Fruit fly (Drosophila melanogaster) whole organism, pupa: Measurements from ENCODE around the gene CG13021.

Experiments
- CG10348 ChIP-seq: fragments of 200-800 bp; sonication (Bioruptor generic); IDR thresholded peaks from 2 replicates; pipeline ENCODE4 v1.3.6; 2022; ENCODE audit warnings: missing biosample characterization, missing genetic modification characterization
- CG12605 ChIP-seq: fragments of 200-800 bp; sonication (Bioruptor generic); IDR thresholded peaks from 2 replicates; pipeline ENCODE4 v1.3.6; 2022; ENCODE audit warnings: missing biosample characterization, missing genetic modification characterization
- CG13204 ChIP-seq: fragments of 200-800 bp; sonication (Bioruptor generic); optimal IDR thresholded peaks from 2 replicates; lab custom pipeline; 2018; ENCODE audit warnings: missing biosample characterization, mild to moderate bottlenecking, missing genetic modification characterization, moderate library complexity
- CG14655 ChIP-seq: fragments of 200-800 bp; sonication (Bioruptor generic); optimal IDR thresholded peaks from 3 replicates; lab custom pipeline; 2017; ENCODE audit warnings: mild to moderate bottlenecking, missing biosample characterization, missing genetic modification reagents, missing genetic modification characterization
- CG15710 ChIP-seq: fragments of 200-800 bp; sonication (Bioruptor generic); optimal IDR thresholded peaks from 2 replicates; lab custom pipeline; 2018; ENCODE audit warnings: missing biosample characterization, mild to moderate bottlenecking, missing genetic modification characterization, moderate library complexity
- CG17806 ChIP-seq: fragments of 200-800 bp; sonication (Bioruptor generic); optimal IDR thresholded peaks from 2 replicates; lab custom pipeline; 2018; ENCODE audit warnings: missing biosample characterization, mild to moderate bottlenecking, missing genetic modification characterization, moderate library complexity
- CG32121 ChIP-seq: fragments of 200-800 bp; sonication (Bioruptor generic); IDR thresholded peaks from 2 replicates; pipeline ENCODE4 v1.3.6; 2022; ENCODE audit warnings: missing biosample characterization, missing genetic modification characterization
- CG34367 ChIP-seq: fragments of 200-800 bp; sonication (Bioruptor generic); optimal IDR thresholded peaks from 2 replicates; lab custom pipeline; 2018; ENCODE audit warnings: missing biosample characterization, mild to moderate bottlenecking, missing genetic modification characterization
- CG4496 ChIP-seq: fragments of 200-800 bp; sonication (Bioruptor generic); IDR thresholded peaks from 3 replicates; pipeline ENCODE4 v1.3.6; 2022; ENCODE audit warnings: missing biosample characterization, missing genetic modification characterization
- CG8159 ChIP-seq: fragments of 200-800 bp; sonication (Bioruptor generic); optimal IDR thresholded peaks from 3 replicates; lab custom pipeline; 2018; ENCODE audit warnings: missing biosample characterization, mild to moderate bottlenecking, missing genetic modification characterization, moderate library complexity
- CG8301 ChIP-seq: fragments of 200-800 bp; sonication (Bioruptor generic); optimal IDR thresholded peaks from 2 replicates; lab custom pipeline; 2018; ENCODE audit warnings: missing biosample characterization, mild to moderate bottlenecking, missing genetic modification characterization
- CG9948 ChIP-seq: fragments of 200-800 bp; sonication (Bioruptor generic); optimal IDR thresholded peaks from 2 replicates; lab custom pipeline; 2018; ENCODE audit warnings: missing biosample characterization, mild to moderate bottlenecking, missing genetic modification characterization, moderate library complexity
- D1 ChIP-seq: fragments of 200-800 bp; sonication (Bioruptor generic); optimal IDR thresholded peaks from 2 replicates; lab custom pipeline; 2018; ENCODE audit warnings: missing biosample characterization, mild to moderate bottlenecking, missing genetic modification characterization, moderate library complexity
- EcR ChIP-seq: fragments of 200-800 bp; sonication (Bioruptor generic); optimal IDR thresholded peaks from 3 replicates; lab custom pipeline; 2019; ENCODE audit warnings: missing biosample characterization, missing genetic modification characterization, mild to moderate bottlenecking, moderate library complexity, missing genetic modification reagents
- Ets98B ChIP-seq: fragments of 200-800 bp; sonication (Bioruptor generic); IDR thresholded peaks from 2 replicates; pipeline ENCODE4 v1.3.6; 2022; ENCODE audit warnings: missing biosample characterization, missing genetic modification characterization
- Pif1A ChIP-seq: fragments of 200-800 bp; sonication (Bioruptor generic); optimal IDR thresholded peaks from 3 replicates; lab custom pipeline; 2016; ENCODE audit warnings: missing biosample characterization, missing genetic modification characterization
- Pif1B ChIP-seq: fragments of 200-800 bp; sonication (Bioruptor generic); optimal IDR thresholded peaks from 3 replicates; lab custom pipeline; 2016; ENCODE audit warnings: missing biosample characterization, missing genetic modification characterization
- Snoo ChIP-seq: fragments of 200-800 bp; sonication (Bioruptor generic); optimal IDR thresholded peaks from 3 replicates; lab custom pipeline; 2017; ENCODE audit warnings: missing biosample characterization, mild to moderate bottlenecking, missing genetic modification characterization, inconsistent platforms
- fd96Ca ChIP-seq: fragments of 200-800 bp; sonication (Bioruptor generic); IDR thresholded peaks from 3 replicates; pipeline ENCODE4 v1.3.6; 2022; ENCODE audit warnings: missing biosample characterization, missing genetic modification characterization
- gl ChIP-seq: fragments of 200-800 bp; sonication (Bioruptor generic); optimal IDR thresholded peaks from 2 replicates; lab custom pipeline; 2018; ENCODE audit warnings: missing biosample characterization, mild to moderate bottlenecking, missing genetic modification characterization
- rn ChIP-seq: fragments of 200-800 bp; sonication (Bioruptor generic); IDR thresholded peaks from 2 replicates; pipeline ENCODE4 v1.3.6; 2022; ENCODE audit warnings: missing biosample characterization, missing genetic modification characterization

CG13021 gene

dm6 chrX:3481034-3481433 lies 33.1 kb upstream of the CG13021 start:
- TF ChIP-seq CG9948 (tag; lab: Kevin White, UChicago) (no peak), CG14655 (GFP tag; lab: Kevin White, UChicago) (no peak), Ets98B (peak; percentile 40; the same call in 1 of the 2 replicates), D1 (tag; lab: Kevin White, UChicago) (peak; percentile 33), EcR (peak; percentile 43), Snoo (tag; lab: Kevin White, UChicago) (no peak), Pif1B (GFP tag; lab: Kevin White, UChicago) (no peak), CG10348 (no peak), rn (no peak), CG4496 (peak; percentile 34; the same call in 1 of the 3 replicates), CG13204 (GFP tag; lab: Kevin White, UChicago) (no peak), CG15710 (no peak), CG12605 (GFP tag; lab: Robert Waterston, UW) (no peak), CG8159 (no peak), CG34367 (tag; lab: Kevin White, UChicago) (no peak)

- TF ChIP-seq CG12605 (GFP tag; lab: Robert Waterston, UW) (no peak), CG32121 (GFP tag; lab: Robert Waterston, UW) (peak; percentile 72; the same call in 1 of the 2 replicates), gl (tag; lab: Kevin White, UChicago) (no peak), rn (peak; percentile 61; the same call in 1 of the 2 replicates), Pif1B (GFP tag; lab: Kevin White, UChicago) (peak; percentile 38), CG14655 (GFP tag; lab: Kevin White, UChicago) (no peak), CG10348 (peak; percentile 42; the same call in 1 of the 2 replicates), CG34367 (tag; lab: Kevin White, UChicago) (peak; percentile 44), CG17806 (tag; lab: Kevin White, UChicago) (peak; percentile 52), CG13204 (GFP tag; lab: Kevin White, UChicago) (no peak), Ets98B (peak; percentile 87), CG8301 (tag; lab: Kevin White, UChicago) (no peak), D1 (tag; lab: Kevin White, UChicago) (no peak), CG8159 (peak; percentile 49), fd96Ca (GFP tag; lab: Robert Waterston, UW) (peak; percentile 85), Pif1A (no peak), CG4496 (peak; percentile 92), Snoo (tag; lab: Kevin White, UChicago) (peak; percentile 45), EcR (no peak), CG9948 (tag; lab: Kevin White, UChicago) (peak; percentile 40), CG15710 (peak; percentile 58)
Observed at dm6 chrX:3482119-3483014, 31.7 kb upstream of the CG13021 start, which contains the start of the genes CG10804 and CG10802. Gene CG10804, minus strand, starts transcription at chrX:3482322. Gene CG10802, plus strand, starts transcription at chrX:3482965.

dm6 chrX:3485304-3485703 lies 28.8 kb upstream of the CG13021 start, which contains the start of the genes CG14270 and CG10803:
Gene CG14270, minus strand, starts transcription at chrX:3485378.
Gene CG10803, plus strand, starts transcription at chrX:3485650.
- TF ChIP-seq CG8159 (no peak), gl (tag; lab: Kevin White, UChicago) (no peak), rn (no peak), CG15710 (no peak), Ets98B (no peak), CG34367 (tag; lab: Kevin White, UChicago) (no peak), CG14655 (GFP tag; lab: Kevin White, UChicago) (no peak), Pif1B (GFP tag; lab: Kevin White, UChicago) (no peak), CG8301 (tag; lab: Kevin White, UChicago) (no peak), CG13204 (GFP tag; lab: Kevin White, UChicago) (no peak), Snoo (tag; lab: Kevin White, UChicago) (no peak), CG32121 (GFP tag; lab: Robert Waterston, UW) (no peak), fd96Ca (GFP tag; lab: Robert Waterston, UW) (no peak), CG4496 (no peak), CG12605 (GFP tag; lab: Robert Waterston, UW) (no peak), CG9948 (tag; lab: Kevin White, UChicago) (no peak), CG10348 (no peak)

dm6 chrX:3485871-3486270 lies 28.2 kb upstream of the CG13021 start:
- no peak for TF ChIP-seq CG8159
- TF ChIP-seq CG12605 (GFP tag; lab: Robert Waterston, UW): no peak
- no peak for TF ChIP-seq CG32121 (GFP tag; lab: Robert Waterston, UW)
- TF ChIP-seq rn: no peak
- no peak for TF ChIP-seq Snoo (tag; lab: Kevin White, UChicago)
- TF ChIP-seq CG9948 (tag; lab: Kevin White, UChicago): no peak
- no peak for TF ChIP-seq EcR
- TF ChIP-seq Ets98B: no peak
- TF ChIP-seq CG8301 (tag; lab: Kevin White, UChicago): no peak
- no peak for TF ChIP-seq CG10348

- TF ChIP-seq fd96Ca (GFP tag; lab: Robert Waterston, UW) (0 out of 3 replicates have a peak, but pooled peaks have one; percentile 29), CG12605 (GFP tag; lab: Robert Waterston, UW) (no peak), CG4496 (peak; percentile 48; the same call in 2 of the 3 replicates)
- TF ChIP-seq, all 21 proteins: peak for 2
Observed at dm6 chrX:3504251-3504650, 9.9 kb upstream of the CG13021 start.

dm6 chrX:3504751-3505150 lies 9.4 kb upstream of the CG13021 start, which contains the start of gene Gas8:
Gene Gas8, minus strand, starts transcription at chrX:3504851.
- TF ChIP-seq Snoo (tag; lab: Kevin White, UChicago): no peak
- no peak for TF ChIP-seq Pif1B (GFP tag; lab: Kevin White, UChicago)
- no peak for TF ChIP-seq CG14655 (GFP tag; lab: Kevin White, UChicago)
- TF ChIP-seq gl (tag; lab: Kevin White, UChicago): no peak
- no peak for TF ChIP-seq fd96Ca (GFP tag; lab: Robert Waterston, UW)
- TF ChIP-seq D1 (tag; lab: Kevin White, UChicago): no peak
- TF ChIP-seq CG32121 (GFP tag; lab: Robert Waterston, UW): no peak
- TF ChIP-seq CG8301 (tag; lab: Kevin White, UChicago): no peak
- TF ChIP-seq CG8159: no peak
- no peak for TF ChIP-seq CG13204 (GFP tag; lab: Kevin White, UChicago)
- TF ChIP-seq CG15710: no peak
- TF ChIP-seq EcR: no peak
- no peak for TF ChIP-seq rn
- TF ChIP-seq CG9948 (tag; lab: Kevin White, UChicago): no peak
- TF ChIP-seq CG4496: no peak
